Worm (Caenorhabditis elegans) whole organism, L2 larva: ENCODE results near the gene T20G5.8.

Experiments
- F13H6.1 ChIP-seq: sonication (generic microtip); optimal IDR thresholded peaks from 2 replicates; lab custom pipeline; 2016; ENCODE audit warnings: missing genetic modification characterization, missing compliant biosample characterization
- alr-1 ChIP-seq: fragments of 150-350 bp; optimal IDR thresholded peaks from 2 replicates; lab custom pipeline; 2014; ENCODE audit warnings: missing biosample characterization, missing genetic modification characterization
- ama-1 ChIP-seq: fragments of 150-350 bp; optimal IDR thresholded peaks from 2 replicates; lab custom pipeline; 2018; ENCODE audit warnings: inconsistent platforms
- ceh-82 ChIP-seq: fragments of 150-350 bp; optimal IDR thresholded peaks from 2 replicates; lab custom pipeline; 2014; ENCODE audit warnings: missing biosample characterization, missing genetic modification characterization
- dmd-4 ChIP-seq: sonication (generic microtip); optimal IDR thresholded peaks from 2 replicates; lab custom pipeline; 2017; ENCODE audit warnings: missing biosample characterization, missing genetic modification characterization
- egl-27 ChIP-seq: sonication (generic microtip); optimal IDR thresholded peaks from 3 replicates; lab custom pipeline; 2017; ENCODE audit warnings: missing biosample characterization, missing genetic modification reagents, missing genetic modification characterization
- fos-1 ChIP-seq: fragments of 150-350 bp; optimal IDR thresholded peaks from 2 replicates; lab custom pipeline; 2014; ENCODE audit warnings: missing biosample characterization, missing genetic modification characterization
- nhr-23 ChIP-seq: fragments of 150-350 bp; optimal IDR thresholded peaks from 2 replicates; lab custom pipeline; 2014; ENCODE audit warnings: missing biosample characterization, missing genetic modification reagents, missing genetic modification characterization
- nhr-25 ChIP-seq: fragments of 150-350 bp; sonication (generic microtip); optimal IDR thresholded peaks from 3 replicates; lab custom pipeline; 2014; ENCODE audit warnings: missing biosample characterization, missing genetic modification characterization
- sem-4 ChIP-seq: fragments of 150-350 bp; optimal IDR thresholded peaks from 2 replicates; lab custom pipeline; 2014; ENCODE audit warnings: missing biosample characterization, missing genetic modification reagents, missing genetic modification characterization
- snpc-4 ChIP-seq: fragments of 150-350 bp; optimal IDR thresholded peaks from 2 replicates; lab custom pipeline; 2014; ENCODE audit warnings: missing biosample characterization, missing genetic modification characterization
- unc-39 ChIP-seq: fragments of 150-350 bp; optimal IDR thresholded peaks from 2 replicates; lab custom pipeline; 2014; ENCODE audit warnings: missing biosample characterization, missing genetic modification characterization

- no peak for TF ChIP-seq unc-39 (tag; lab: Kevin White, UChicago)
- no peak for TF ChIP-seq nhr-23
- TF ChIP-seq ceh-82 (tag; lab: Kevin White, UChicago) = no peak
- TF ChIP-seq dmd-4 = no peak
- TF ChIP-seq egl-27 (tag; lab: Kevin White, UChicago) = no peak
- no peak for TF ChIP-seq snpc-4 (tag; lab: Kevin White, UChicago)
- TF ChIP-seq fos-1 = no peak
- TF ChIP-seq alr-1 (tag; lab: Kevin White, UChicago) = no peak
- TF ChIP-seq F13H6.1 = no peak
- TF ChIP-seq sem-4 (tag; lab: Kevin White, UChicago) = no peak
- no peak for TF ChIP-seq ama-1 (lab: Kevin White, UChicago)
- TF ChIP-seq nhr-25 (tag; lab: Kevin White, UChicago) = no peak
Observed at ce11 chrIII:10241332-10241829, 42.2 kb downstream of the T20G5.8 start.
